Fruit fly (Drosophila melanogaster): ENCODE data around the gene CG7910.

The CG7910 gene

dm6 chr3R:8105839-8106718 lies 19.0 kb downstream of the CG7910 start:
- TF ChIP-seq Side (GFP tag; optimal IDR thresholded peaks at IDR 0.05): peak; percentile 31
- TF ChIP-seq ci (GFP tag; IDR thresholded peaks at IDR 0.05): no peak
- TF ChIP-seq Nf-YB (GFP tag; optimal IDR thresholded peaks at IDR 0.05): peak; percentile 70
- peak; percentile 34 for TF ChIP-seq Hand (GFP tag; optimal IDR thresholded peaks at IDR 0.05)
- no peak for TF ChIP-seq CG7786 (GFP tag; optimal IDR thresholded peaks at IDR 0.05)
- peak; percentile 37 for TF ChIP-seq CG6854 (GFP tag; optimal IDR thresholded peaks at IDR 0.05)
- TF ChIP-seq shn (GFP tag; optimal IDR thresholded peaks at IDR 0.05): peak; percentile 67
- peak; percentile 93 for TF ChIP-seq sqz (GFP tag; optimal IDR thresholded peaks at IDR 0.05)
- TF ChIP-seq cwo (GFP tag; optimal IDR thresholded peaks at IDR 0.05): peak; percentile 10
- no peak for TF ChIP-seq gro (GFP tag; optimal IDR thresholded peaks at IDR 0.05)
- peak; percentile 14 for TF ChIP-seq Elba2 (GFP tag; optimal IDR thresholded peaks at IDR 0.05)
- TF ChIP-seq CG18764 (GFP tag; optimal IDR thresholded peaks at IDR 0.05): no peak
- peak; percentile 74 for TF ChIP-seq Med (GFP tag)
- TF ChIP-seq Asciz (GFP tag; optimal IDR thresholded peaks at IDR 0.05): peak; percentile 3
- TF ChIP-seq CG33213 (GFP tag; optimal IDR thresholded peaks at IDR 0.05): peak; percentile 1
- TF ChIP-seq CG17385 (GFP tag; optimal IDR thresholded peaks at IDR 0.05): peak; percentile 42
- no peak for TF ChIP-seq ham (GFP tag; IDR thresholded peaks at IDR 0.05)
- peak; percentile 15 for TF ChIP-seq kni (GFP tag; optimal IDR thresholded peaks at IDR 0.05)
- no peak for TF ChIP-seq CG18476 (GFP tag; optimal IDR thresholded peaks at IDR 0.05)
- peak; percentile 54 for TF ChIP-seq scrt (GFP tag; optimal IDR thresholded peaks at IDR 0.05)
- TF ChIP-seq eve (GFP tag; optimal IDR thresholded peaks at IDR 0.05): peak in 1 of 2 experiments; percentile 75
- TF ChIP-seq ro (GFP tag; IDR thresholded peaks at IDR 0.05): no peak
- TF ChIP-seq cg (GFP tag; optimal IDR thresholded peaks at IDR 0.05): peak; percentile 87
- peak; percentile 7 for TF ChIP-seq ftz-f1 (GFP tag; optimal IDR thresholded peaks at IDR 0.05)
- peak; percentile 21 for TF ChIP-seq CG8924 (tag; optimal IDR thresholded peaks at IDR 0.05)
- TF ChIP-seq CG12769 (tag; optimal IDR thresholded peaks at IDR 0.05): peak; percentile 36
- TF ChIP-seq schlank (tag; optimal IDR thresholded peaks at IDR 0.05): no peak
- peak; percentile 100 for TF ChIP-seq nom (GFP tag; optimal IDR thresholded peaks at IDR 0.05)
- TF ChIP-seq Pdp1 (GFP tag; optimal IDR thresholded peaks at IDR 0.05): peak in 1 of 2 experiments; percentile 87
- peak; percentile 69 for TF ChIP-seq pros (GFP tag; optimal IDR thresholded peaks at IDR 0.05)
- TF ChIP-seq fd102C (GFP tag; optimal IDR thresholded peaks at IDR 0.05): no peak
- TF ChIP-seq CG13894 (tag; optimal IDR thresholded peaks at IDR 0.05): peak; percentile 36
- no peak for TF ChIP-seq ase (GFP tag; IDR thresholded peaks at IDR 0.05)
- TF ChIP-seq CG42726 (GFP tag; IDR thresholded peaks at IDR 0.05; ENCODE audit: partially characterized antibody): no peak
- peak in 1 of 2 experiments; percentile 27 for TF ChIP-seq Hr78 (GFP tag; optimal IDR thresholded peaks at IDR 0.05)
- TF ChIP-seq CG3995 (GFP tag; optimal IDR thresholded peaks at IDR 0.05): peak; percentile 33
- TF ChIP-seq sens (GFP tag): peak; percentile 76
- TF ChIP-seq Dek (tag; optimal IDR thresholded peaks at IDR 0.05): peak; percentile 0
- peak; percentile 22 for TF ChIP-seq Xbp1 (GFP tag; optimal IDR thresholded peaks at IDR 0.05)
- TF ChIP-seq CG17829 (tag; optimal IDR thresholded peaks at IDR 0.05): peak; percentile 18
- peak; percentile 10 for TF ChIP-seq Atf3 (GFP tag; optimal IDR thresholded peaks at IDR 0.05)
- peak; percentile 26 for TF ChIP-seq YL-1 (GFP tag; optimal IDR thresholded peaks at IDR 0.05)
- TF ChIP-seq CG34224 (GFP tag; IDR thresholded peaks at IDR 0.05; ENCODE audit: partially characterized antibody): no peak
- peak; percentile 39 for TF ChIP-seq sd (tag; optimal IDR thresholded peaks at IDR 0.05)
- TF ChIP-seq CG3065 (GFP tag; optimal IDR thresholded peaks at IDR 0.05): no peak
- no peak for TF ChIP-seq CG18599 (GFP tag; optimal IDR thresholded peaks at IDR 0.05)
- TF ChIP-seq exex (tag; optimal IDR thresholded peaks at IDR 0.05): peak; percentile 40
- TF ChIP-seq CG8478 (optimal IDR thresholded peaks at IDR 0.05): peak; percentile 86
